Worm (Caenorhabditis elegans) whole organism, late embryonic: ENCODE results near the gene gpa-1.

Experiments used
- C38D4.7 ChIP-seq: fragments of 200-800 bp; sonication (Bioruptor generic); optimal IDR thresholded peaks from 2 replicates; lab custom pipeline; 2018; ENCODE audit warnings: mild to moderate bottlenecking, missing genetic modification characterization, moderate library complexity, missing compliant biosample characterization
- K02D7.2 ChIP-seq: sonication (generic microtip); optimal IDR thresholded peaks from 2 replicates; lab custom pipeline; 2017; ENCODE audit warnings: mild to moderate bottlenecking, missing genetic modification characterization, missing compliant biosample characterization
- T23F11.4 ChIP-seq: fragments of 200-800 bp; sonication (Bioruptor generic); optimal IDR thresholded peaks from 2 replicates; lab custom pipeline; 2018; ENCODE audit warnings: mild to moderate bottlenecking, missing genetic modification characterization, missing compliant biosample characterization
- Y22D7AL.16 ChIP-seq: sonication (generic microtip); optimal IDR thresholded peaks from 2 replicates; lab custom pipeline; 2016; ENCODE audit warnings: missing genetic modification characterization, missing compliant biosample characterization
- ceh-18 ChIP-seq: sonication (generic microtip); optimal IDR thresholded peaks from 2 replicates; lab custom pipeline; 2016; ENCODE audit warnings: missing genetic modification characterization, missing compliant biosample characterization
- ceh-2 ChIP-seq: sonication (generic microtip); optimal IDR thresholded peaks from 2 replicates; lab custom pipeline; 2016; ENCODE audit warnings: missing genotype, missing genetic modification characterization, missing compliant biosample characterization
- ceh-22 ChIP-seq: sonication (generic microtip); optimal IDR thresholded peaks from 2 replicates; lab custom pipeline; 2017; ENCODE audit warnings: missing biosample characterization, missing genetic modification characterization
- ceh-30 ChIP-seq: fragments of 150-350 bp; optimal IDR thresholded peaks from 2 replicates; lab custom pipeline; 2014; ENCODE audit warnings: missing biosample characterization, missing genetic modification characterization
- ceh-31 ChIP-seq: sonication (generic microtip); optimal IDR thresholded peaks from 2 replicates; lab custom pipeline; 2016; ENCODE audit warnings: missing genetic modification characterization, missing compliant biosample characterization
- ceh-34 ChIP-seq: sonication (generic microtip); optimal IDR thresholded peaks from 2 replicates; lab custom pipeline; 2016; ENCODE audit warnings: mild to moderate bottlenecking, missing genetic modification characterization, missing compliant biosample characterization
- ceh-6 ChIP-seq: fragments of 200-800 bp; sonication (Bioruptor generic); optimal IDR thresholded peaks from 2 replicates; lab custom pipeline; 2018; ENCODE audit warnings: mild to moderate bottlenecking, missing genetic modification characterization, missing compliant biosample characterization
- che-1 ChIP-seq: sonication (generic microtip); optimal IDR thresholded peaks from 2 replicates; lab custom pipeline; 2016; ENCODE audit warnings: mild to moderate bottlenecking, missing genetic modification characterization, missing compliant biosample characterization
- dve-1 ChIP-seq: sonication (generic microtip); optimal IDR thresholded peaks from 2 replicates; lab custom pipeline; 2017; ENCODE audit warnings: antibody characterized with exemption, mild to moderate bottlenecking, missing genetic modification characterization, missing compliant biosample characterization
- fax-1 ChIP-seq: sonication (generic microtip); optimal IDR thresholded peaks from 2 replicates; lab custom pipeline; 2016; ENCODE audit warnings: missing genotype, missing genetic modification characterization, missing compliant biosample characterization
- fkh-10 ChIP-seq: fragments of 150-350 bp; optimal IDR thresholded peaks from 2 replicates; lab custom pipeline; 2014; ENCODE audit warnings: missing biosample characterization, missing genetic modification reagents, missing genetic modification characterization
- fkh-6 ChIP-seq: sonication (generic microtip); optimal IDR thresholded peaks from 2 replicates; lab custom pipeline; 2016; ENCODE audit warnings: missing genetic modification characterization, missing compliant biosample characterization
- gmeb-2 ChIP-seq: sonication (generic microtip); optimal IDR thresholded peaks from 2 replicates; lab custom pipeline; 2016; ENCODE audit warnings: missing genetic modification characterization, inconsistent platforms, missing compliant biosample characterization
- hlh-30 ChIP-seq: sonication (generic microtip); optimal IDR thresholded peaks from 2 replicates; lab custom pipeline; 2017; ENCODE audit warnings: antibody characterized with exemption, missing genetic modification characterization, missing compliant biosample characterization; ENCODE audit not compliant: insufficient read depth
- hlh-8 ChIP-seq: sonication (generic microtip); optimal IDR thresholded peaks from 2 replicates; lab custom pipeline; 2016; ENCODE audit warnings: missing genotype, missing genetic modification characterization, missing compliant biosample characterization
- lin-11 ChIP-seq: fragments of 200-800 bp; sonication (Bioruptor generic); optimal IDR thresholded peaks from 2 replicates; lab custom pipeline; 2018; ENCODE audit warnings: mild to moderate bottlenecking, missing genetic modification characterization, missing compliant biosample characterization
- madf-2 ChIP-seq: sonication (generic microtip); optimal IDR thresholded peaks from 2 replicates; lab custom pipeline; 2017; ENCODE audit warnings: missing genetic modification characterization, missing compliant biosample characterization
- mec-3 ChIP-seq: sonication (generic microtip); optimal IDR thresholded peaks from 2 replicates; lab custom pipeline; 2016; ENCODE audit warnings: borderline replicate concordance, missing genetic modification characterization, missing compliant biosample characterization
- nhr-11 ChIP-seq: fragments of 150-350 bp; optimal IDR thresholded peaks from 2 replicates; lab custom pipeline; 2014; ENCODE audit warnings: missing biosample characterization, missing genetic modification characterization
- nhr-232 ChIP-seq: sonication (generic microtip); optimal IDR thresholded peaks from 2 replicates; lab custom pipeline; 2016; ENCODE audit warnings: missing genetic modification characterization, missing compliant biosample characterization
- pat-9 ChIP-seq: fragments of 200-800 bp; sonication (Bioruptor generic); optimal IDR thresholded peaks from 2 replicates; lab custom pipeline; 2018; ENCODE audit warnings: mild to moderate bottlenecking, missing genetic modification characterization, moderate library complexity, missing compliant biosample characterization
- pax-1 ChIP-seq: fragments of 150-350 bp; optimal IDR thresholded peaks from 2 replicates; lab custom pipeline; 2014; ENCODE audit warnings: missing biosample characterization, missing genetic modification characterization
- pros-1 ChIP-seq: fragments of 150-350 bp; optimal IDR thresholded peaks from 2 replicates; lab custom pipeline; 2014; ENCODE audit warnings: missing biosample characterization, missing genetic modification reagents, missing genetic modification characterization
- ref-2 ChIP-seq: sonication (generic microtip); optimal IDR thresholded peaks from 2 replicates; lab custom pipeline; 2016; ENCODE audit warnings: missing genetic modification characterization, missing compliant biosample characterization
- sdc-2 ChIP-seq: sonication (generic microtip); optimal IDR thresholded peaks from 2 replicates; lab custom pipeline; 2016; ENCODE audit warnings: missing genotype, missing genetic modification characterization, missing compliant biosample characterization
- sox-2 ChIP-seq: fragments of 200-800 bp; sonication (Bioruptor generic); IDR thresholded peaks from 2 replicates; pipeline ENCODE4 v1.3.6; 2022; ENCODE audit warnings: missing genetic modification reagents, missing genetic modification characterization, missing compliant biosample characterization
- sox-4 ChIP-seq: sonication (generic microtip); optimal IDR thresholded peaks from 2 replicates; lab custom pipeline; 2017; ENCODE audit warnings: mild to moderate bottlenecking, missing genetic modification characterization, inconsistent platforms, missing compliant biosample characterization
- syd-9 ChIP-seq: sonication (generic microtip); optimal IDR thresholded peaks from 2 replicates; lab custom pipeline; 2016; ENCODE audit warnings: mild to moderate bottlenecking, missing genetic modification characterization, moderate library complexity, missing compliant biosample characterization
- unc-3 ChIP-seq, 2 experiments: fragments of 200-800 bp in 1 of 2; sonication (Bioruptor generic) in 1 of 2; sonication (generic microtip) in 1 of 2; conservative IDR thresholded peaks in 1 of 2; optimal IDR thresholded peaks in 1 of 2; 2 replicates each; pipeline versions ENCODE4 v1.3.6 to Lab custom; 2016 to 2022; ENCODE audit warnings: missing compliant biosample characterization in 2 of 2, missing genetic modification characterization in 2 of 2, missing genetic modification reagents in 1 of 2
- unc-55 ChIP-seq: sonication (generic microtip); optimal IDR thresholded peaks from 2 replicates; lab custom pipeline; 2017; ENCODE audit warnings: missing biosample characterization, missing genetic modification reagents, missing genetic modification characterization

gpa-1 gene

ce11 chrV:11199497-11199896, 22.0 kb upstream of the gpa-1 start:
- TF ChIP-seq che-1 (no peak), ceh-6 (GFP tag; lab: Kevin White, UChicago) (no peak), T23F11.4 (no peak), pax-1 (no peak), sox-4 (tag; lab: Kevin White, UChicago) (no peak), nhr-232 (tag; lab: Kevin White, UChicago) (no peak), unc-55 (GFP tag; lab: Kevin White, UChicago) (no peak), Y22D7AL.16 (no peak), dve-1 (tag; lab: Kevin White, UChicago) (no peak), lin-11 (tag; lab: Kevin White, UChicago) (no peak), fkh-6 (tag; lab: Kevin White, UChicago) (no peak), fkh-10 (GFP tag; lab: Kevin White, UChicago) (no peak), pros-1 (no peak)

- TF ChIP-seq C38D4.7 (no peak), ceh-31 (tag; lab: Kevin White, UChicago) (no peak), hlh-30 (tag; lab: Kevin White, UChicago) (no peak), syd-9 (tag; lab: Kevin White, UChicago) (no peak), dve-1 (tag; lab: Kevin White, UChicago) (no peak), nhr-11 (tag; lab: Kevin White, UChicago) (no peak), sdc-2 (no peak), gmeb-2 (tag; lab: Kevin White, UChicago) (no peak), madf-2 (tag; lab: Kevin White, UChicago) (no peak), Y22D7AL.16 (no peak), sox-2 (GFP tag; lab: Robert Waterston, UW) (no peak), ceh-30 (tag; lab: Kevin White, UChicago) (no peak), fax-1 (tag; lab: Kevin White, UChicago) (no peak), ceh-34 (tag; lab: Kevin White, UChicago) (no peak), unc-3 (GFP tag; conservative IDR thresholded peaks at IDR 0.05; lab: Robert Waterston, UW) (no peak), unc-3 (tag; optimal IDR thresholded peaks at IDR 0.05; lab: Kevin White, UChicago) (no peak), che-1 (no peak)
These were observed 20.6 kb upstream of the gpa-1 start for ce11 chrV:11198094-11198493.

ce11 chrV:11196631-11197258, 19.3 kb upstream of the gpa-1 start:
- no peak for TF ChIP-seq hlh-8
- peak; percentile 32 for TF ChIP-seq ceh-31 (tag; lab: Kevin White, UChicago)

ce11 chrV:11196109-11196508, 18.6 kb upstream of the gpa-1 start, which contains the start of gene clc-6:
Gene clc-6, minus strand, starts transcription at chrV:11196209.
- TF ChIP-seq mec-3 (tag; lab: Kevin White, UChicago) (no peak), sox-2 (GFP tag; lab: Robert Waterston, UW) (no peak), ceh-2 (tag; lab: Kevin White, UChicago) (no peak), ceh-30 (tag; lab: Kevin White, UChicago) (no peak), C38D4.7 (no peak), K02D7.2 (no peak), fax-1 (tag; lab: Kevin White, UChicago) (no peak), ceh-18 (tag; lab: Kevin White, UChicago) (no peak), pat-9 (tag; lab: Kevin White, UChicago) (no peak), ref-2 (tag; lab: Kevin White, UChicago) (no peak), ceh-22 (tag; lab: Kevin White, UChicago) (no peak)
